Fruit fly (Drosophila melanogaster) whole organism, embryonic: ENCODE measurements around the gene fbl.

ENCODE experiments used
- CG13624 ChIP-seq: fragments of 200-800 bp; sonication (Bioruptor generic); optimal IDR thresholded peaks from 2 replicates; lab custom pipeline; 2016; ENCODE audit warnings: missing biosample characterization, missing genetic modification characterization
- CG17802 ChIP-seq: fragments of 200-800 bp; sonication (Bioruptor generic); optimal IDR thresholded peaks from 2 replicates; lab custom pipeline; 2018; ENCODE audit warnings: missing biosample characterization, mild to moderate bottlenecking, missing genetic modification characterization, moderate library complexity
- YL-1 ChIP-seq: fragments of 200-800 bp; sonication (Bioruptor generic); optimal IDR thresholded peaks from 3 replicates; lab custom pipeline; 2017; ENCODE audit warnings: missing biosample characterization, mild to moderate bottlenecking, missing genetic modification characterization
- cg ChIP-seq: fragments of 200-800 bp; sonication (Bioruptor generic); optimal IDR thresholded peaks from 3 replicates; lab custom pipeline; 2019; ENCODE audit warnings: missing biosample characterization, mild to moderate bottlenecking, missing genetic modification characterization, moderate library complexity
- toy ChIP-seq: fragments of 200-800 bp; sonication (Bioruptor generic); IDR thresholded peaks from 2 replicates; pipeline ENCODE4 v1.3.6; 2022; ENCODE audit warnings: missing biosample characterization, missing genetic modification characterization

dm6 chr3L:20348581-20349093 lies 35.6 kb upstream of the fbl start:
- no peak for TF ChIP-seq toy (GFP tag; lab: Robert Waterston, UW)
- peak; percentile 53 for TF ChIP-seq cg (GFP tag; lab: Kevin White, UChicago)
- TF ChIP-seq CG17802 = no peak
- TF ChIP-seq YL-1 = no peak
- TF ChIP-seq CG13624 = no peak
